Fruit fly (Drosophila melanogaster): ENCODE data around the gene Ttc26.

DNA sequence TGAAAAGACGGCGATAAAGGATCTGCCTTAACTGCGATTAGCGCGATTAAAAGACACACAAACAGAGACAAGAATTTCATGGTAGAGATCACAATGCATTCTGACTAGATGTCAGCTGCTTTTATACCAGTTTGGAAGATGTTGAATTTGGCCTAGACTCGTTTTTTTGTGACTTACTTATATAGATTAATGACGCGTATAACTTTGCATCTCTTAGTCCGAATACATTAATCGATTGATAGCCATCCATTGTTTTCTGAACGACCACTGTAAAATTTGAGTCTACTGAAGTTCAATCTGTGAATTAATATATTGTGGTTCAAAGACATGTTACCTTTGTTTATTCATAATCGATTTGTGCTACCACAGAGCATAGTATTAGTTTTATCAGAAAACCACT lies 1.0 kb downstream of the Ttc26 start, which contains the start of gene CG45207:
- TF ChIP-seq CG8159 (tag; optimal IDR thresholded peaks at IDR 0.05) (no peak), CG10348 (GFP tag; IDR thresholded peaks at IDR 0.05) (no peak), fd96Ca (GFP tag; IDR thresholded peaks at IDR 0.05) (no peak), CG32121 (GFP tag; IDR thresholded peaks at IDR 0.05) (no peak), CG12605 (GFP tag; IDR thresholded peaks at IDR 0.05) (no peak), EcR (GFP tag; optimal IDR thresholded peaks at IDR 0.05) (no peak), CG15710 (tag; optimal IDR thresholded peaks at IDR 0.05) (no peak)

Measured in whole organism, pupa.